Worm (Caenorhabditis elegans) whole organism, L2 larva: Measurements from ENCODE around the gene Y43E12A.2.

Experiments used
- F13H6.1 ChIP-seq: sonication (generic microtip); optimal IDR thresholded peaks from 2 replicates; lab custom pipeline; 2016; ENCODE audit warnings: missing genetic modification characterization, missing compliant biosample characterization
- R02D3.7 ChIP-seq: fragments of 150-350 bp; optimal IDR thresholded peaks from 2 replicates; lab custom pipeline; 2014; ENCODE audit warnings: missing biosample characterization, missing genetic modification characterization
- Y55F3AM.14 ChIP-seq: fragments of 200-800 bp; sonication (Bioruptor generic); optimal IDR thresholded peaks from 2 replicates; lab custom pipeline; 2018; ENCODE audit warnings: mild to moderate bottlenecking, missing genetic modification characterization, missing compliant biosample characterization
- ZK546.5 ChIP-seq: sonication (generic microtip); optimal IDR thresholded peaks from 2 replicates; lab custom pipeline; 2017; ENCODE audit warnings: missing biosample characterization, missing genetic modification characterization
- alr-1 ChIP-seq: fragments of 150-350 bp; optimal IDR thresholded peaks from 2 replicates; lab custom pipeline; 2014; ENCODE audit warnings: missing biosample characterization, missing genetic modification characterization
- ama-1 ChIP-seq: fragments of 150-350 bp; optimal IDR thresholded peaks from 2 replicates; lab custom pipeline; 2018; ENCODE audit warnings: inconsistent platforms
- blmp-1 ChIP-seq: sonication (generic microtip); optimal IDR thresholded peaks from 2 replicates; lab custom pipeline; 2017; ENCODE audit warnings: missing genetic modification characterization, mild to moderate bottlenecking, missing compliant biosample characterization, antibody characterized with exemption, moderate library complexity; ENCODE audit not compliant: insufficient read depth
- ceh-16 ChIP-seq: fragments of 150-350 bp; optimal IDR thresholded peaks from 2 replicates; lab custom pipeline; 2014; ENCODE audit warnings: missing biosample characterization, missing genetic modification characterization
- crh-2 ChIP-seq: sonication (generic microtip); optimal IDR thresholded peaks from 2 replicates; lab custom pipeline; 2017; ENCODE audit warnings: missing biosample characterization, missing genetic modification characterization
- dmd-4 ChIP-seq: sonication (generic microtip); optimal IDR thresholded peaks from 2 replicates; lab custom pipeline; 2017; ENCODE audit warnings: missing biosample characterization, missing genetic modification characterization
- egl-27 ChIP-seq: sonication (generic microtip); optimal IDR thresholded peaks from 3 replicates; lab custom pipeline; 2017; ENCODE audit warnings: missing biosample characterization, missing genetic modification reagents, missing genetic modification characterization
- elt-1 ChIP-seq: fragments of 150-350 bp; optimal IDR thresholded peaks from 2 replicates; lab custom pipeline; 2014; ENCODE audit warnings: missing biosample characterization, missing genetic modification characterization
- elt-3 ChIP-seq: sonication (generic microtip); optimal IDR thresholded peaks from 2 replicates; lab custom pipeline; 2017; ENCODE audit warnings: missing biosample characterization, missing genetic modification characterization
- fos-1 ChIP-seq: fragments of 150-350 bp; optimal IDR thresholded peaks from 2 replicates; lab custom pipeline; 2014; ENCODE audit warnings: missing biosample characterization, missing genetic modification characterization
- gmeb-1 ChIP-seq: fragments of 150-350 bp; optimal IDR thresholded peaks from 2 replicates; lab custom pipeline; 2014; ENCODE audit warnings: missing biosample characterization, missing genetic modification characterization
- lin-11 ChIP-seq: fragments of 150-350 bp; sonication (generic microtip); optimal IDR thresholded peaks from 2 replicates; lab custom pipeline; 2014; ENCODE audit warnings: missing biosample characterization, missing genetic modification characterization, inconsistent platforms, mixed read lengths
- lin-39 ChIP-seq: fragments of 150-350 bp; optimal IDR thresholded peaks from 2 replicates; lab custom pipeline; 2014; ENCODE audit warnings: missing biosample characterization, missing genetic modification reagents, missing genetic modification characterization
- lsy-2 ChIP-seq, 2 experiments: fragments of 150-350 bp in 1 of 2; sonication (generic microtip) in 1 of 2; optimal IDR thresholded peaks; 2 replicates each; lab custom pipeline; 2014 to 2017; ENCODE audit warnings: missing biosample characterization in 2 of 2, missing genetic modification characterization in 2 of 2
- mab-5 ChIP-seq: fragments of 150-350 bp; optimal IDR thresholded peaks from 2 replicates; lab custom pipeline; 2014; ENCODE audit warnings: missing biosample characterization, missing genetic modification characterization
- mbf-1 ChIP-seq: sonication (generic microtip); optimal IDR thresholded peaks from 2 replicates; lab custom pipeline; 2017; ENCODE audit warnings: missing biosample characterization, missing genetic modification characterization
- nhr-10 ChIP-seq: sonication (generic microtip); optimal IDR thresholded peaks from 2 replicates; lab custom pipeline; 2017; ENCODE audit warnings: missing biosample characterization, missing genetic modification characterization
- nhr-11 ChIP-seq: fragments of 150-350 bp; optimal IDR thresholded peaks from 2 replicates; lab custom pipeline; 2014; ENCODE audit warnings: missing biosample characterization, missing genetic modification characterization
- nhr-129 ChIP-seq: fragments of 150-350 bp; optimal IDR thresholded peaks from 2 replicates; lab custom pipeline; 2014; ENCODE audit warnings: missing biosample characterization, missing genetic modification characterization
- nhr-23 ChIP-seq: fragments of 150-350 bp; optimal IDR thresholded peaks from 2 replicates; lab custom pipeline; 2014; ENCODE audit warnings: missing biosample characterization, missing genetic modification reagents, missing genetic modification characterization
- nhr-237 ChIP-seq: fragments of 150-350 bp; optimal IDR thresholded peaks from 2 replicates; lab custom pipeline; 2014; ENCODE audit warnings: missing biosample characterization, missing genetic modification characterization
- nhr-25 ChIP-seq: fragments of 150-350 bp; sonication (generic microtip); optimal IDR thresholded peaks from 3 replicates; lab custom pipeline; 2014; ENCODE audit warnings: missing biosample characterization, missing genetic modification characterization
- sem-4 ChIP-seq: fragments of 150-350 bp; optimal IDR thresholded peaks from 2 replicates; lab custom pipeline; 2014; ENCODE audit warnings: missing biosample characterization, missing genetic modification reagents, missing genetic modification characterization
- skn-1 ChIP-seq: sonication (generic microtip); optimal IDR thresholded peaks from 2 replicates; lab custom pipeline; 2017; ENCODE audit warnings: missing biosample characterization, missing genetic modification characterization
- sma-3 ChIP-seq: sonication (generic microtip); optimal IDR thresholded peaks from 2 replicates; lab custom pipeline; 2016; ENCODE audit warnings: missing genetic modification reagents, missing genetic modification characterization, missing compliant biosample characterization
- sma-9 ChIP-seq, 2 experiments: fragments of 150-350 bp in 1 of 2; sonication (generic microtip) in 1 of 2; optimal IDR thresholded peaks; 2 replicates each; lab custom pipeline; 2014 to 2016; ENCODE audit warnings: missing genetic modification characterization in 2 of 2, mild to moderate bottlenecking in 1 of 2, missing biosample characterization in 1 of 2, missing compliant biosample characterization in 1 of 2, missing genetic modification reagents in 1 of 2, moderate library complexity in 1 of 2
- snpc-4 ChIP-seq: fragments of 150-350 bp; optimal IDR thresholded peaks from 2 replicates; lab custom pipeline; 2014; ENCODE audit warnings: missing biosample characterization, missing genetic modification characterization
- unc-39 ChIP-seq: fragments of 150-350 bp; optimal IDR thresholded peaks from 2 replicates; lab custom pipeline; 2014; ENCODE audit warnings: missing biosample characterization, missing genetic modification characterization
- zag-1 ChIP-seq: fragments of 150-350 bp; optimal IDR thresholded peaks from 2 replicates; lab custom pipeline; 2014; ENCODE audit warnings: missing biosample characterization, missing genetic modification characterization
- ztf-11 ChIP-seq: sonication (generic microtip); optimal IDR thresholded peaks from 2 replicates; lab custom pipeline; 2017; ENCODE audit warnings: missing biosample characterization, missing genetic modification characterization
- ztf-4 ChIP-seq: fragments of 150-350 bp; optimal IDR thresholded peaks from 2 replicates; lab custom pipeline; 2014; ENCODE audit warnings: missing biosample characterization, missing genetic modification characterization

Gene Y43E12A.2

DNA sequence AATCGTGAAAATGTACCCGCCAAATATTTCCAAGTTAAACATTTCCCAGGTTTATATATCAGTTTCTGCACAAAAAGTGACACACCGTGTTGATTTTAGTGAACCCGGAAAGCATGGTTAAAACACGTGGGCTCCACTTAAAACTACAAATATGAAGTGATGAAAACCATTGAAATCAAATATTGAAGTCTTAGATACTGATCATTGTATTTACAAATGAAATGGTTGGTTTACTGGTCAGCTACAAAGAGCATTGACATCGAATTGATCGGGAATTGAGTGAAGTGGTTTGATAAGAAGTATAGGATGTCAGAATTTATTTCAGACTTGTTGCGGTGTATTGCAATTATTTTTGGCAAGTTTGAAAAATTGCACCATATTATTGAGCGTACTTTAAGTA, 47.6 kb downstream of the Y43E12A.2 start, which contains the start of gene hrg-5:
TSS of gene hrg-5 (minus strand) at position 17 of the 400 bp plus-strand sequence.
- TF ChIP-seq lsy-2 (tag; optimal IDR thresholded peaks at IDR 0.05; lab: Kevin White, UChicago), result no peak
- no peak for TF ChIP-seq lin-39
- no peak for TF ChIP-seq elt-3 (tag; lab: Kevin White, UChicago)
- TF ChIP-seq dmd-4 (tag; lab: Kevin White, UChicago), result no peak
- TF ChIP-seq ZK546.5, result no peak
- peak; percentile 66 for TF ChIP-seq sma-9 (GFP tag; optimal IDR thresholded peaks at IDR 0.05; lab: Kevin White, UChicago)
- no peak for TF ChIP-seq sma-9 (tag; optimal IDR thresholded peaks at IDR 0.05; lab: Kevin White, UChicago)
- no peak for TF ChIP-seq mbf-1 (tag; lab: Kevin White, UChicago)
- TF ChIP-seq elt-1, result no peak
- no peak for TF ChIP-seq sma-3 (GFP tag; lab: Kevin White, UChicago)
- no peak for TF ChIP-seq blmp-1 (tag; lab: Kevin White, UChicago)
- no peak for TF ChIP-seq nhr-129 (tag; lab: Kevin White, UChicago)
- TF ChIP-seq crh-2, result peak; percentile 19
- TF ChIP-seq ama-1 (lab: Kevin White, UChicago), result no peak

DNA sequence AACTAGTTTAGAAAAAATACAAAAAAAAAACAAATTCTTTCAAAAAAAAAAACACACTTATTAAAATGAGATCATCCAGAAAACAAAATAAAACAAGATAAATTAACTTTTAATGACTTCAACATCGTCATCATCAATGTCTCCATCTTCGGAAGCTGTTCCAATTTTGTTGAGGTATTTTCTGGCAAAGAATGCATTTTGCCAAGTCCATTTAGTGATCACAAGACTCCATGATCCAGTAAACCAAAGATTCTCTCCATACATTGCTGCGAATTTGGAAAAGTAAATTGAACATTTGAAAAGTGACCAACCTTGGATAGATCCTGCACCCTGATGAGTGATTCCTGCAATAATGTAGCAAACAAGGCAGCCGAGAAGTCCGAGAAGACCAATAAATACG, 48.3 kb downstream of the Y43E12A.2 start:
- TF ChIP-seq sma-9 (GFP tag; optimal IDR thresholded peaks at IDR 0.05; lab: Kevin White, UChicago) (no peak), sma-9 (tag; optimal IDR thresholded peaks at IDR 0.05; lab: Kevin White, UChicago) (no peak), F13H6.1 (no peak), ceh-16 (tag; lab: Kevin White, UChicago) (no peak), sem-4 (tag; lab: Kevin White, UChicago) (no peak), nhr-237 (tag; lab: Kevin White, UChicago) (no peak), elt-1 (no peak), skn-1 (tag; lab: Kevin White, UChicago) (no peak), alr-1 (no peak), ama-1 (lab: Kevin White, UChicago) (no peak), nhr-23 (no peak), gmeb-1 (tag; lab: Kevin White, UChicago) (no peak), zag-1 (tag; lab: Kevin White, UChicago) (no peak), nhr-129 (tag; lab: Kevin White, UChicago) (no peak), mbf-1 (tag; lab: Kevin White, UChicago) (no peak), lsy-2 (tag; optimal IDR thresholded peaks at IDR 0.05; lab: Kevin White, UChicago) (no peak), egl-27 (tag; lab: Kevin White, UChicago) (no peak), elt-3 (tag; lab: Kevin White, UChicago) (no peak), Y55F3AM.14 (GFP tag; lab: Kevin White, UChicago) (no peak), unc-39 (tag; lab: Kevin White, UChicago) (no peak), lin-11 (tag; lab: Kevin White, UChicago) (no peak)

DNA sequence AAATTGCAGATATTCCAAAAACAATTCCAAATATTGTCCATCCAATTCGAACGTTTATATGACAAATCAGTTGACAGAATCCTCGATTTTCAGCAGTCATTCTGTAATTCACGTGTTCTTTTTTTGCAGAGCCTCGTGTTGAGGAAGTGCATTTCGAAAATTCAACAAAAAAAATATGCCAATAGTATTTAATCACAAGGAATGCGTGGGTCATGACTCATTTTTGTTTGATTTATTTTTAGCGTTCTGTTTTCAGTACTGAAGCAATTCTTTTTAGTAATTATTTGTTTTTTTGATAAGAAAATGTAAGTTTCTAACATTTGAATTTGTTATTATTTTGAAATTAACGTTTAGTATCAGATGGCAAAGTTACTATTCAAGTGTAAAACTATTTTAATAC, 49.0 kb downstream of the Y43E12A.2 start, which contains the start of gene hrg-4:
TSS of gene hrg-4 (minus strand) at position 101 of the 400 bp plus-strand sequence.
- no peak for TF ChIP-seq nhr-237 (tag; lab: Kevin White, UChicago)
- no peak for TF ChIP-seq nhr-25 (tag; lab: Kevin White, UChicago)
- no peak for TF ChIP-seq elt-3 (tag; lab: Kevin White, UChicago)
- TF ChIP-seq snpc-4 (tag; lab: Kevin White, UChicago), result no peak
- no peak for TF ChIP-seq Y55F3AM.14 (GFP tag; lab: Kevin White, UChicago)
- TF ChIP-seq sem-4 (tag; lab: Kevin White, UChicago), result no peak
- no peak for TF ChIP-seq ztf-4 (tag; lab: Kevin White, UChicago)
- no peak for TF ChIP-seq mab-5 (tag; lab: Kevin White, UChicago)
- no peak for TF ChIP-seq ztf-11
- no peak for TF ChIP-seq R02D3.7 (tag; lab: Kevin White, UChicago)
- no peak for TF ChIP-seq gmeb-1 (tag; lab: Kevin White, UChicago)
- no peak for TF ChIP-seq nhr-10 (tag; lab: Kevin White, UChicago)

DNA sequence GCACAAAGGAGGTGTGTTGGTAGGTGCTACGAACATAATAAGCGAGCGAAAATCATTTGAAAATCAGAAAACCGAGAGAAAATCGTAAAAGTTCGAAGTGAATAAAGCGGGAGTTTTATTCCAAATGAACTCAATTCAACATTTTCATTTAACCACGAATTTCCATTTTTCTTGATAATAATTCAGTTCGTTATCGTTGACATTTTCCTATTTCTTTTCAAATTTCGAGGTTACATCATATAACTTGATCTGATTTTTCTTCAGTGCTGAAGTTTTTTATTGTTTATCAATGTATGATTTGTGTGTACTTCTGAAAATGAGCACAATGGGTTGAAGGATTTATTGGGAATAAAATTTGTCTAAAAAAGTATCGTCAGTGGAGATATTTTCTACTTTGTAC, 49.8 kb downstream of the Y43E12A.2 start:
- TF ChIP-seq ZK546.5, result no peak
- no peak for TF ChIP-seq snpc-4 (tag; lab: Kevin White, UChicago)
- TF ChIP-seq fos-1 (tag; lab: Kevin White, UChicago), result peak; percentile 83
- peak; percentile 57 for TF ChIP-seq nhr-129 (tag; lab: Kevin White, UChicago)
- no peak for TF ChIP-seq blmp-1 (tag; lab: Kevin White, UChicago)
- TF ChIP-seq ztf-4 (tag; lab: Kevin White, UChicago), result no peak
- TF ChIP-seq gmeb-1 (tag; lab: Kevin White, UChicago), result peak; percentile 20
- TF ChIP-seq zag-1 (tag; lab: Kevin White, UChicago), result no peak
- TF ChIP-seq nhr-11 (tag; lab: Kevin White, UChicago), result no peak
- TF ChIP-seq crh-2, result peak; percentile 50
